Fruit fly (Drosophila melanogaster): ENCODE measurements around the gene CG7148.

The CG7148 gene

dm6 chr3L:21808003-21808530, 24.0 kb downstream of the CG7148 start:
- TF ChIP-seq usp (GFP tag; optimal IDR thresholded peaks at IDR 0.05) (no peak), CG15073 (GFP tag; optimal IDR thresholded peaks at IDR 0.05) (no peak), CG16815 (GFP tag; optimal IDR thresholded peaks at IDR 0.05) (peak; percentile 31), pan (optimal IDR thresholded peaks at IDR 0.05) (no peak), pan (GFP tag; optimal IDR thresholded peaks at IDR 0.05 in 1 of 2, IDR thresholded peaks at IDR 0.05 in 1 of 2) (peak in 1 of 2 experiments; percentile 69), az2 (GFP tag; optimal IDR thresholded peaks at IDR 0.05) (peak; percentile 67), org-1 (GFP tag; optimal IDR thresholded peaks at IDR 0.05) (peak; percentile 41), repo (GFP tag; optimal IDR thresholded peaks at IDR 0.05) (no peak), emc (GFP tag; optimal IDR thresholded peaks at IDR 0.05) (no peak), TFAM (GFP tag; optimal IDR thresholded peaks at IDR 0.05) (no peak), CG4854 (GFP tag; optimal IDR thresholded peaks at IDR 0.05) (no peak), NfI (GFP tag; optimal IDR thresholded peaks at IDR 0.05) (peak; percentile 39), CG10321 (GFP tag; IDR thresholded peaks at IDR 0.05) (peak; percentile 11; the same call in 1 of the 2 replicates), CG13287 (GFP tag; IDR thresholded peaks at IDR 0.05; ENCODE audit: partially characterized antibody) (no peak), mld (GFP tag; IDR thresholded peaks at IDR 0.05; ENCODE audit: partially characterized antibody) (no peak), Awh (GFP tag; IDR thresholded peaks at IDR 0.05) (peak; percentile 52; the same call in 1 of the 2 replicates), CG6654 (GFP tag; optimal IDR thresholded peaks at IDR 0.05) (no peak), lab (GFP tag; optimal IDR thresholded peaks at IDR 0.05) (no peak), ind (GFP tag; optimal IDR thresholded peaks at IDR 0.05) (peak; percentile 49), GATAe (GFP tag; conservative IDR thresholded peaks at IDR 0.05) (no peak), nom (GFP tag; optimal IDR thresholded peaks at IDR 0.05) (no peak), CG2875 (GFP tag; optimal IDR thresholded peaks at IDR 0.05) (peak; percentile 43), CG17328 (GFP tag; IDR thresholded peaks at IDR 0.05) (peak; percentile 72; the same call in 1 of the 2 replicates), onecut (GFP tag; IDR thresholded peaks at IDR 0.05) (no peak), mirr (GFP tag; optimal IDR thresholded peaks at IDR 0.05) (no peak), wek (GFP tag; optimal IDR thresholded peaks at IDR 0.05) (no peak), psq (GFP tag; optimal IDR thresholded peaks at IDR 0.05) (peak; percentile 44), CG11456 (GFP tag; IDR thresholded peaks at IDR 0.05) (no peak), hkb (optimal IDR thresholded peaks at IDR 0.05) (no peak), hkb (GFP tag; IDR thresholded peaks at IDR 0.05) (peak; percentile 72), unc-4 (GFP tag; IDR thresholded peaks at IDR 0.05; ENCODE audit: partially characterized antibody) (no peak), Adf1 (GFP tag; IDR thresholded peaks at IDR 0.05) (no peak), row (GFP tag; IDR thresholded peaks at IDR 0.05) (peak; percentile 86; the same call in 2 of the 3 replicates), Ets65A (GFP tag) (peak; percentile 41), fd96Cb (tag; optimal IDR thresholded peaks at IDR 0.05) (peak; percentile 67), ro (GFP tag; IDR thresholded peaks at IDR 0.05) (no peak), D19B (GFP tag; optimal IDR thresholded peaks at IDR 0.05) (no peak), p53 (GFP tag; optimal IDR thresholded peaks at IDR 0.05) (no peak), CG17802 (tag; optimal IDR thresholded peaks at IDR 0.05) (no peak), CG7987 (GFP tag; optimal IDR thresholded peaks at IDR 0.05) (no peak), CG10959 (GFP tag; IDR thresholded peaks at IDR 0.05) (peak; percentile 63), CG31441 (GFP tag; IDR thresholded peaks at IDR 0.05) (peak; percentile 82), slp2 (GFP tag; optimal IDR thresholded peaks at IDR 0.05) (no peak), ara (GFP tag; IDR thresholded peaks at IDR 0.05) (peak; percentile 80), CG1603 (tag; optimal IDR thresholded peaks at IDR 0.05) (no peak), CG11093 (GFP tag; IDR thresholded peaks at IDR 0.05) (no peak), tgo (GFP tag; IDR thresholded peaks at IDR 0.05) (peak; percentile 72), exex (tag; optimal IDR thresholded peaks at IDR 0.05) (no peak), gt (GFP tag; IDR thresholded peaks at IDR 0.05) (no peak), gce (GFP tag; IDR thresholded peaks at IDR 0.05) (peak; percentile 47; the same call in 1 of the 3 replicates), Max (GFP tag; optimal IDR thresholded peaks at IDR 0.05) (no peak), oc (tag; optimal IDR thresholded peaks at IDR 0.05) (peak; percentile 71)
